Fruit fly (Drosophila melanogaster) whole organism: Measurements from ENCODE around the gene ZnT77C.

Experiments used
- pan ChIP-seq: fragments of >200 bp; optimal IDR thresholded peaks from 2 replicates; lab custom pipeline; 2017
- psq ChIP-seq: fragments of >200 bp; optimal IDR thresholded peaks from 2 replicates; lab custom pipeline; 2017

dm6 chr3L:20447957-20448356 lies 46.8 kb downstream of the ZnT77C start:
- no peak for TF ChIP-seq psq (lab: Kevin White, UChicago)
- no peak for TF ChIP-seq pan (lab: Kevin White, UChicago)
